Worm (Caenorhabditis elegans): Measurements from ENCODE around the gene C14A11.5.
"Not testable (repeated sequence)": the region's sequence is repeated elsewhere in the genome, so short reads cannot be mapped to it uniquely, and the experiment has no call there.

ce11 chrX:2801666-2802065 is 5.7 kb downstream of the C14A11.5 start:
- not testable (repeated sequence) for TF ChIP-seq ama-1 (optimal IDR thresholded peaks at IDR 0.05); tra-4 (tag; optimal IDR thresholded peaks at IDR 0.05); tbx-11 (GFP tag; IDR thresholded peaks at IDR 0.05); sea-1 (GFP tag; conservative IDR thresholded peaks at IDR 0.05); ets-7 (tag; optimal IDR thresholded peaks at IDR 0.05); F13C5.2 (tag; optimal IDR thresholded peaks at IDR 0.05); hmg-4 (GFP tag; optimal IDR thresholded peaks at IDR 0.05); B0310.2 (tag; optimal IDR thresholded peaks at IDR 0.05); hnd-1 (tag; optimal IDR thresholded peaks at IDR 0.05)
- TF ChIP-seq scrt-1 (GFP tag; IDR thresholded peaks at IDR 0.05), result 0 out of 2 replicates have a peak, but pooled peaks have one; percentile 29
- TF ChIP-seq flt-1 (GFP tag; IDR thresholded peaks at IDR 0.05), result 0 out of 2 replicates have a peak, but pooled peaks have one; percentile 20
- 0 out of 2 replicates have a peak, but pooled peaks have one; percentile 24 for TF ChIP-seq tbx-37 (GFP tag; conservative IDR thresholded peaks at IDR 0.05)

Measured in whole organism, early embryonic.